Fruit fly (Drosophila melanogaster): ENCODE measurements around the gene Pka-C2.

Gene Pka-C2

DNA sequence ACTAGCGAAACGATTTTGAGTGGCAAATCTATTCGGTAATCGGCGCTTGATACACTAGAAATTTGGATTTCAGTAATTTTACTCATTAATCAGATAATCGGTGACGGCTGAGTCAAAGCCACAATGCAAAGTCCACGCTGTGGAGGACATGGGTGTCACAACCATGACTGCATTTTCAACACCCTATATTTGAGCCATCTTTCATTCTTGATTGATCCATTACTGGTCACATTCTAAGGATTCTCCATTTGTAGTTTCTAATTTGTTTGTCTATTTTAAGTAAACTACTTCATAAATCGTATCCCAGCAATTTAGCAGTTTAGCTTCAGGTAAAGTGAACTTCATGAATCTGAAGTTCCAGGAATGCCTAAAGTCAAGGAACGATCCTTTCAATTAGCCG lies at the start of gene Pka-C2:
Gene Pka-C2, minus strand, starts transcription at position 101 of the 400 bp plus-strand sequence.
- TF ChIP-seq Dll (optimal IDR thresholded peaks at IDR 0.05): no peak
- TF ChIP-seq usp (GFP tag; optimal IDR thresholded peaks at IDR 0.05): no peak
- TF ChIP-seq psq (optimal IDR thresholded peaks at IDR 0.05): no peak
- TF ChIP-seq CG8478 (optimal IDR thresholded peaks at IDR 0.05): no peak
- no peak for TF ChIP-seq pan (optimal IDR thresholded peaks at IDR 0.05)
- TF ChIP-seq EcR (GFP tag; optimal IDR thresholded peaks at IDR 0.05): no peak

DNA sequence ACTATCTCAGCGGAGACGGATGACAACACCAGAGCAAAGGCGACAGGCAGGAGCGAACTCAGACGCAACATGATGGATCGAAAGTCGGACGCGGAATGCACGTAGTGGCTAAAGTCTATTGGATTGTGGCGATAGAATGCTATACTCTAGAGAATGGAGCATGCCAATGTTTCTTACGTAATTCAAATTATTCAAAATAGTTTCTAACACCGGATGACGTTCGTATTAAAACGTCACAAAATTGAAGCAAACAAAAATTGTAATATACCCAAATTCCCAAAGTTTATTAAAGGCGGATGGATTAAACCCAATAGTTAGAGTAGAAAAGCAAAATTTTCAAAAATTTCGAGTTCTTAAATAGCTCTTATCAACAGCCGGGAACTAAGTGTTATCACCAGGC lies 49.3 kb upstream of the Pka-C2 start, which contains the start of gene Npc2h:
Gene Npc2h, minus strand, starts transcription at position 101 of the 400 bp plus-strand sequence.
- no peak for TF ChIP-seq usp (GFP tag; optimal IDR thresholded peaks at IDR 0.05)
- TF ChIP-seq pan (optimal IDR thresholded peaks at IDR 0.05): no peak
- TF ChIP-seq EcR (GFP tag; optimal IDR thresholded peaks at IDR 0.05): no peak
- TF ChIP-seq psq (optimal IDR thresholded peaks at IDR 0.05): no peak
- TF ChIP-seq Dll (optimal IDR thresholded peaks at IDR 0.05): no peak
- TF ChIP-seq CG8478 (optimal IDR thresholded peaks at IDR 0.05): no peak

- TF ChIP-seq Dll (optimal IDR thresholded peaks at IDR 0.05) (no peak), usp (GFP tag; optimal IDR thresholded peaks at IDR 0.05) (no peak), EcR (GFP tag; optimal IDR thresholded peaks at IDR 0.05) (no peak), psq (optimal IDR thresholded peaks at IDR 0.05) (no peak), pan (optimal IDR thresholded peaks at IDR 0.05) (no peak)
These were observed 48.2 kb upstream of the Pka-C2 start, which contains the start of gene Npc2g for dm6 chr3R:30745104-30745503. Npc2g (minus strand) TSS chr3R:30745263.

DNA sequence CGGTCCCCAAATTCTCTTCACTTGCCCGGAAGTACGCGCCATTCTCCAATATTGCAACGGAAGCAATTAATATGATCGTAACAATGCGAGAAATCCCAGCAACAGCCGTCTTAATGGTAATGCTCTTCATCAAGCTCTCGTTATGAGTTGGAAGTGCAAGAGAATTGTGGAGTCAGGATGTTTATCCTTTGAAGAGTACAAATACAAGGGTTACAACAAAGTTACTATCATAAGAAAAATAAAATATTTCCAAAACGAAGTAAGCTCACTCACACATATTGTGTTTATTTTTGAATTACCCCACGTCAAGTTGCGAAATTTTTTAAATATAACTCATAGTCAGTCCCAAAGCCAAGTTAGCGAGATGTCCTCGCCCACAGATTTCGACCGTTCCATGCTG lies 45.6 kb upstream of the Pka-C2 start, which contains the start of gene CG15543:
Gene CG15543, plus strand, starts transcription at position 301 of the 400 bp plus-strand sequence.
- TF ChIP-seq pan (optimal IDR thresholded peaks at IDR 0.05) (no peak), usp (GFP tag; optimal IDR thresholded peaks at IDR 0.05) (no peak), psq (optimal IDR thresholded peaks at IDR 0.05) (no peak), CG8478 (optimal IDR thresholded peaks at IDR 0.05) (no peak), Dll (optimal IDR thresholded peaks at IDR 0.05) (no peak), EcR (GFP tag; optimal IDR thresholded peaks at IDR 0.05) (no peak)

DNA sequence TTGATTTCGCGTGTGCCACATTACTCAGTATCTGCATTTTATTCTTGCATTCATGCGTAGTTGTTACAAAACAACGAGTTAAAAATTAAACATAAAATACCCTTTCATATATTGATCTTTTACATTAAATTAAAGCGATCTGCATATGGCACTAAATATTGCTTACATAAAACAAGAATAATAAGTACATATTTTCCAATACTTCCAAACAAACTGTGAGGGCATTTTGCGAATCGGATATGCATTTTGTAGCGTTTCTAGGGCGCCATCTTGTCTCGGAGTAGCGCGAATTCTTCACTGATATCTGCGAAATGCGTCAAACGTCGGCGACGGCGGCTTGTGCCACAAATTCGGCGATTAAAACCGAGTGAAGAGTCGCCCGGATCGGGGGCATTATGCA lies 44.4 kb upstream of the Pka-C2 start:
- TF ChIP-seq pan (optimal IDR thresholded peaks at IDR 0.05) (no peak), Dll (optimal IDR thresholded peaks at IDR 0.05) (no peak), usp (GFP tag; optimal IDR thresholded peaks at IDR 0.05) (no peak), EcR (GFP tag; optimal IDR thresholded peaks at IDR 0.05) (no peak), psq (optimal IDR thresholded peaks at IDR 0.05) (no peak), CG8478 (optimal IDR thresholded peaks at IDR 0.05) (no peak)

dm6 chr3R:30735047-30735446 lies 38.1 kb upstream of the Pka-C2 start:
- TF ChIP-seq Dll (optimal IDR thresholded peaks at IDR 0.05) (no peak), pan (optimal IDR thresholded peaks at IDR 0.05) (no peak), EcR (GFP tag; optimal IDR thresholded peaks at IDR 0.05) (no peak), usp (GFP tag; optimal IDR thresholded peaks at IDR 0.05) (no peak), CG8478 (optimal IDR thresholded peaks at IDR 0.05) (no peak), psq (optimal IDR thresholded peaks at IDR 0.05) (no peak)

dm6 chr3R:30734576-30734975 lies 37.6 kb upstream of the Pka-C2 start:
- TF ChIP-seq Dll (optimal IDR thresholded peaks at IDR 0.05): no peak
- no peak for TF ChIP-seq usp (GFP tag; optimal IDR thresholded peaks at IDR 0.05)
- no peak for TF ChIP-seq psq (optimal IDR thresholded peaks at IDR 0.05)
- TF ChIP-seq EcR (GFP tag; optimal IDR thresholded peaks at IDR 0.05): no peak
- TF ChIP-seq CG8478 (optimal IDR thresholded peaks at IDR 0.05): no peak
- no peak for TF ChIP-seq pan (optimal IDR thresholded peaks at IDR 0.05)

- TF ChIP-seq psq (optimal IDR thresholded peaks at IDR 0.05) (no peak), EcR (GFP tag; optimal IDR thresholded peaks at IDR 0.05) (no peak), pan (optimal IDR thresholded peaks at IDR 0.05) (no peak), CG8478 (optimal IDR thresholded peaks at IDR 0.05) (no peak), usp (GFP tag; optimal IDR thresholded peaks at IDR 0.05) (no peak), Dll (optimal IDR thresholded peaks at IDR 0.05) (no peak)
These were observed 36.1 kb upstream of the Pka-C2 start for dm6 chr3R:30733081-30733480.

DNA sequence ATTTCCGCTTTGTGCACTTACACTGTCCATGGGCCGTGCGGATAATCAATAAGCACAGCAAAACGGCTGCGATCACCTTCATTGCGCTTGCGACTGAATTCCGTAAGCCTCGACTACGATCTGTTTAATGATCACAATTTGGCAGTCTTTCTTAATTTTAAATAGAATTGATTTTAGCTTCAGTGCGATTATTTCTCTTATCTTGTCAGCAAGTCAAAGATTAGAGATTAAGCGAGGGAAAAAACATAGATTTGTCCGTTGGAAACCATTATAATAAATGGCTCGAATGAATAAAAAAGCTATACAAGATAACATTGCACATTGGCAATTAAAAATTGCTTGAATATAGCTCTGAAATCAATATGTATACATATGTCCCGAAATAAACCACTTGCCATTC lies 34.1 kb upstream of the Pka-C2 start, which contains the start of gene CG11313:
Gene CG11313, minus strand, starts transcription at position 101 of the 400 bp plus-strand sequence.
- no peak for TF ChIP-seq Dll (optimal IDR thresholded peaks at IDR 0.05)
- TF ChIP-seq usp (GFP tag; optimal IDR thresholded peaks at IDR 0.05): no peak
- no peak for TF ChIP-seq EcR (GFP tag; optimal IDR thresholded peaks at IDR 0.05)
- TF ChIP-seq pan (optimal IDR thresholded peaks at IDR 0.05): no peak
- no peak for TF ChIP-seq psq (optimal IDR thresholded peaks at IDR 0.05)
- TF ChIP-seq CG8478 (optimal IDR thresholded peaks at IDR 0.05): no peak

DNA sequence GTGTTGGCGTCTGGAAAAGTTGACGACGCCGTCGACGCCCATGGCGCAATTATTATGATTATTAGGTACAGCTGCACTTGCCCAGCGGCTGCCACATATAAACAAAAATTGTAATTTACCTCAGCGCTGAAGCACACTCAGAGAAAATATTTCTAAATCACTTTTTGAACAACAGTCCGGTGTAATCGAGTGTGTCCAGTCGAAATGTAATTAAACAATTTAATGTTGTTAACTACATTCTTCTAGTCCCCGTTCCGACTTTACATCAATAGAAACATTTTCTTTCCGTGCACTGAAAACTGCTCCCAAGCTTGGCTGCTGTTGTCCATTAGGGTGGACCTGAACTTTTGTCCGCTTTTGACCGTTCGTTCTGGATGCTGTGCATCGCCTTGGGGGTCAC lies 32.1 kb upstream of the Pka-C2 start:
- TF ChIP-seq EcR (GFP tag; optimal IDR thresholded peaks at IDR 0.05): no peak
- no peak for TF ChIP-seq psq (optimal IDR thresholded peaks at IDR 0.05)
- no peak for TF ChIP-seq CG8478 (optimal IDR thresholded peaks at IDR 0.05)
- no peak for TF ChIP-seq usp (GFP tag; optimal IDR thresholded peaks at IDR 0.05)
- TF ChIP-seq Dll (optimal IDR thresholded peaks at IDR 0.05): no peak
- no peak for TF ChIP-seq pan (optimal IDR thresholded peaks at IDR 0.05)

dm6 chr3R:30725787-30726186 lies 28.8 kb upstream of the Pka-C2 start, which contains the start of gene eIF4H2:
eIF4H2 (plus strand) TSS chr3R:30726087.
- TF ChIP-seq usp (GFP tag; optimal IDR thresholded peaks at IDR 0.05) (no peak), Dll (optimal IDR thresholded peaks at IDR 0.05) (no peak), pan (optimal IDR thresholded peaks at IDR 0.05) (no peak), psq (optimal IDR thresholded peaks at IDR 0.05) (no peak), EcR (GFP tag; optimal IDR thresholded peaks at IDR 0.05) (no peak), CG8478 (optimal IDR thresholded peaks at IDR 0.05) (no peak)

dm6 chr3R:30722374-30722773 lies 25.4 kb upstream of the Pka-C2 start:
- no peak for TF ChIP-seq pan (optimal IDR thresholded peaks at IDR 0.05)
- no peak for TF ChIP-seq EcR (GFP tag; optimal IDR thresholded peaks at IDR 0.05)
- TF ChIP-seq CG8478 (optimal IDR thresholded peaks at IDR 0.05): no peak
- no peak for TF ChIP-seq psq (optimal IDR thresholded peaks at IDR 0.05)
- TF ChIP-seq usp (GFP tag; optimal IDR thresholded peaks at IDR 0.05): no peak
- TF ChIP-seq Dll (optimal IDR thresholded peaks at IDR 0.05): no peak

Measured in whole organism.